Worm (Caenorhabditis elegans) whole organism, late embryonic: ENCODE measurements around the gene F38B6.4.

ENCODE experiments used
- C08G9.2 ChIP-seq: sonication (generic microtip); optimal IDR thresholded peaks from 2 replicates; lab custom pipeline; 2016; ENCODE audit warnings: mild to moderate bottlenecking, missing genetic modification characterization, moderate library complexity, missing compliant biosample characterization
- C38D4.7 ChIP-seq: fragments of 200-800 bp; sonication (Bioruptor generic); optimal IDR thresholded peaks from 2 replicates; lab custom pipeline; 2018; ENCODE audit warnings: mild to moderate bottlenecking, missing genetic modification characterization, moderate library complexity, missing compliant biosample characterization
- K09A11.1 ChIP-seq: sonication (generic microtip); optimal IDR thresholded peaks from 2 replicates; lab custom pipeline; 2017; ENCODE audit warnings: antibody characterized with exemption, mild to moderate bottlenecking, missing genetic modification characterization, missing compliant biosample characterization; ENCODE audit not compliant: insufficient read depth
- T23F11.4 ChIP-seq: fragments of 200-800 bp; sonication (Bioruptor generic); optimal IDR thresholded peaks from 2 replicates; lab custom pipeline; 2018; ENCODE audit warnings: mild to moderate bottlenecking, missing genetic modification characterization, missing compliant biosample characterization
- ahr-1 ChIP-seq: sonication (generic microtip); optimal IDR thresholded peaks from 2 replicates; lab custom pipeline; 2016; ENCODE audit warnings: missing genetic modification characterization, missing compliant biosample characterization
- ama-1 ChIP-seq: fragments of 150-350 bp; optimal IDR thresholded peaks from 2 replicates; lab custom pipeline; 2014
- ceh-14 ChIP-seq: sonication (generic microtip); optimal IDR thresholded peaks from 2 replicates; lab custom pipeline; 2016; ENCODE audit warnings: missing genotype, missing genetic modification characterization, missing compliant biosample characterization
- ceh-19 ChIP-seq: fragments of 200-800 bp; sonication (Bioruptor generic); optimal IDR thresholded peaks from 2 replicates; lab custom pipeline; 2018; ENCODE audit warnings: mild to moderate bottlenecking, missing genetic modification characterization, missing compliant biosample characterization
- ceh-2 ChIP-seq: sonication (generic microtip); optimal IDR thresholded peaks from 2 replicates; lab custom pipeline; 2016; ENCODE audit warnings: missing genotype, missing genetic modification characterization, missing compliant biosample characterization
- ceh-24 ChIP-seq: sonication (generic microtip); optimal IDR thresholded peaks from 2 replicates; lab custom pipeline; 2016; ENCODE audit warnings: mild to moderate bottlenecking, missing genetic modification characterization, missing compliant biosample characterization
- ceh-30 ChIP-seq: fragments of 150-350 bp; optimal IDR thresholded peaks from 2 replicates; lab custom pipeline; 2014; ENCODE audit warnings: missing biosample characterization, missing genetic modification characterization
- ceh-31 ChIP-seq: sonication (generic microtip); optimal IDR thresholded peaks from 2 replicates; lab custom pipeline; 2016; ENCODE audit warnings: missing genetic modification characterization, missing compliant biosample characterization
- ceh-34 ChIP-seq: sonication (generic microtip); optimal IDR thresholded peaks from 2 replicates; lab custom pipeline; 2016; ENCODE audit warnings: mild to moderate bottlenecking, missing genetic modification characterization, missing compliant biosample characterization
- ceh-48 ChIP-seq: sonication (generic microtip); optimal IDR thresholded peaks from 2 replicates; lab custom pipeline; 2016; ENCODE audit warnings: missing genetic modification characterization, inconsistent platforms, missing compliant biosample characterization
- ceh-9 ChIP-seq: sonication (generic microtip); optimal IDR thresholded peaks from 2 replicates; lab custom pipeline; 2016; ENCODE audit warnings: mild to moderate bottlenecking, missing genetic modification characterization, inconsistent platforms, missing compliant biosample characterization
- elt-2 ChIP-seq: sonication (generic microtip); optimal IDR thresholded peaks from 2 replicates; lab custom pipeline; 2016; ENCODE audit warnings: missing genetic modification reagents, missing genetic modification characterization, missing compliant biosample characterization
- ets-4 ChIP-seq: sonication (generic microtip); optimal IDR thresholded peaks from 2 replicates; lab custom pipeline; 2016; ENCODE audit warnings: missing genetic modification characterization, missing compliant biosample characterization
- eyg-1 ChIP-seq: sonication (generic microtip); optimal IDR thresholded peaks from 2 replicates; lab custom pipeline; 2016; ENCODE audit warnings: missing genotype, missing genetic modification characterization, missing compliant biosample characterization
- fax-1 ChIP-seq: sonication (generic microtip); optimal IDR thresholded peaks from 2 replicates; lab custom pipeline; 2016; ENCODE audit warnings: missing genotype, missing genetic modification characterization, missing compliant biosample characterization
- fkh-6 ChIP-seq: sonication (generic microtip); optimal IDR thresholded peaks from 2 replicates; lab custom pipeline; 2016; ENCODE audit warnings: missing genetic modification characterization, missing compliant biosample characterization
- hlh-13 ChIP-seq: fragments of 200-800 bp; sonication (Bioruptor generic); optimal IDR thresholded peaks from 2 replicates; lab custom pipeline; 2018; ENCODE audit warnings: mild to moderate bottlenecking, missing genetic modification characterization, missing compliant biosample characterization
- hlh-15 ChIP-seq: sonication (generic microtip); optimal IDR thresholded peaks from 2 replicates; lab custom pipeline; 2016; ENCODE audit warnings: missing genetic modification characterization, missing compliant biosample characterization
- hlh-30 ChIP-seq: sonication (generic microtip); optimal IDR thresholded peaks from 2 replicates; lab custom pipeline; 2017; ENCODE audit warnings: antibody characterized with exemption, missing genetic modification characterization, missing compliant biosample characterization; ENCODE audit not compliant: insufficient read depth
- hlh-6 ChIP-seq: sonication (generic microtip); optimal IDR thresholded peaks from 2 replicates; lab custom pipeline; 2016; ENCODE audit warnings: missing genotype, missing genetic modification characterization, missing compliant biosample characterization
- hlh-8 ChIP-seq: sonication (generic microtip); optimal IDR thresholded peaks from 2 replicates; lab custom pipeline; 2016; ENCODE audit warnings: missing genotype, missing genetic modification characterization, missing compliant biosample characterization
- madf-2 ChIP-seq: sonication (generic microtip); optimal IDR thresholded peaks from 2 replicates; lab custom pipeline; 2017; ENCODE audit warnings: missing genetic modification characterization, missing compliant biosample characterization
- nfya-1 ChIP-seq: sonication (generic microtip); optimal IDR thresholded peaks from 2 replicates; lab custom pipeline; 2017; ENCODE audit warnings: missing genetic modification characterization, mild to moderate bottlenecking, missing compliant biosample characterization, antibody characterized with exemption, moderate library complexity
- nhr-11 ChIP-seq: fragments of 150-350 bp; optimal IDR thresholded peaks from 2 replicates; lab custom pipeline; 2014; ENCODE audit warnings: missing biosample characterization, missing genetic modification characterization
- nhr-232 ChIP-seq: sonication (generic microtip); optimal IDR thresholded peaks from 2 replicates; lab custom pipeline; 2016; ENCODE audit warnings: missing genetic modification characterization, missing compliant biosample characterization
- npax-4 ChIP-seq: sonication (generic microtip); optimal IDR thresholded peaks from 2 replicates; lab custom pipeline; 2016; ENCODE audit warnings: missing genetic modification characterization, missing compliant biosample characterization
- pag-3 ChIP-seq: sonication (generic microtip); optimal IDR thresholded peaks from 2 replicates; lab custom pipeline; 2016; ENCODE audit warnings: missing compliant biosample characterization, missing genetic modification characterization, borderline replicate concordance
- pat-9 ChIP-seq: fragments of 200-800 bp; sonication (Bioruptor generic); optimal IDR thresholded peaks from 2 replicates; lab custom pipeline; 2018; ENCODE audit warnings: mild to moderate bottlenecking, missing genetic modification characterization, moderate library complexity, missing compliant biosample characterization
- pha-4 ChIP-seq: fragments of 150-350 bp; optimal IDR thresholded peaks from 2 replicates; lab custom pipeline; 2018; ENCODE audit warnings: missing biosample characterization, missing genetic modification reagents, missing genetic modification characterization
- pqm-1 ChIP-seq: sonication (generic microtip); optimal IDR thresholded peaks from 2 replicates; lab custom pipeline; 2016; ENCODE audit warnings: missing genetic modification characterization, missing compliant biosample characterization
- pros-1 ChIP-seq: fragments of 150-350 bp; optimal IDR thresholded peaks from 2 replicates; lab custom pipeline; 2014; ENCODE audit warnings: missing biosample characterization, missing genetic modification reagents, missing genetic modification characterization
- ref-2 ChIP-seq: sonication (generic microtip); optimal IDR thresholded peaks from 2 replicates; lab custom pipeline; 2016; ENCODE audit warnings: missing genetic modification characterization, missing compliant biosample characterization
- rnt-1 ChIP-seq: sonication (generic microtip); optimal IDR thresholded peaks from 2 replicates; lab custom pipeline; 2016; ENCODE audit warnings: missing genetic modification characterization, missing compliant biosample characterization
- sdc-2 ChIP-seq: sonication (generic microtip); optimal IDR thresholded peaks from 2 replicates; lab custom pipeline; 2016; ENCODE audit warnings: missing genotype, missing genetic modification characterization, missing compliant biosample characterization
- sox-4 ChIP-seq: sonication (generic microtip); optimal IDR thresholded peaks from 2 replicates; lab custom pipeline; 2017; ENCODE audit warnings: mild to moderate bottlenecking, missing genetic modification characterization, inconsistent platforms, missing compliant biosample characterization
- tbx-7 ChIP-seq: sonication (generic microtip); optimal IDR thresholded peaks from 2 replicates; lab custom pipeline; 2016; ENCODE audit warnings: missing genotype, missing genetic modification characterization, missing compliant biosample characterization
- unc-55 ChIP-seq: sonication (generic microtip); optimal IDR thresholded peaks from 2 replicates; lab custom pipeline; 2017; ENCODE audit warnings: missing biosample characterization, missing genetic modification reagents, missing genetic modification characterization
- unc-86 ChIP-seq: sonication (generic microtip); optimal IDR thresholded peaks from 2 replicates; lab custom pipeline; 2016; ENCODE audit warnings: missing genetic modification characterization, missing compliant biosample characterization
- ztf-16 ChIP-seq: sonication (generic microtip); optimal IDR thresholded peaks from 2 replicates; lab custom pipeline; 2017; ENCODE audit warnings: missing genetic modification characterization, missing compliant biosample characterization

The F38B6.4 gene

DNA sequence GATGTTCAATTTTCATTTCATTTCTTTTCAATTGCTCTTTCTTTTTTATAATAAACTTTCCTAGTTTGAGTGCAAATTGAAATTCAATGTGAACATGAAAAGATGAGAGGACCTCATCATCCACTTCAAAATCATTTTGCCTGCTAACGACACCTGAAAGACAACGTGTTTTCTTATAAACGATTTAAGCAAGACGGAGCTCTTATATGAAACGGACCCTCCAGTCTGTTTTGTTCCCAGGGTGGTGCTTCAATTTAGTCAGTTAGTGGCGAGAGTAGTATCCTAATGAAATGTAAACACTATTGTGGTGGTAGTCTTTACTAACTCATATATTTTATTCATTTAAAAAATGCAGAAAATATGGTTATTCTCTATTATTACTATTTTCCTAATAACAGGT, 34.6 kb downstream of the F38B6.4 start, which contains the start of gene acr-3:
Gene acr-3, plus strand, starts transcription at position 301 of the 400 bp plus-strand sequence.
- TF ChIP-seq madf-2 (tag; lab: Kevin White, UChicago): no peak
- TF ChIP-seq nhr-232 (tag; lab: Kevin White, UChicago): no peak
- no peak for TF ChIP-seq ama-1 (lab: Kevin White, UChicago)
- no peak for TF ChIP-seq nfya-1 (tag; lab: Kevin White, UChicago)
- no peak for TF ChIP-seq sdc-2 (tag; lab: Kevin White, UChicago)
- TF ChIP-seq eyg-1 (tag; lab: Kevin White, UChicago): no peak
- TF ChIP-seq rnt-1 (tag; lab: Kevin White, UChicago): no peak
- TF ChIP-seq ceh-34 (tag; lab: Kevin White, UChicago): no peak
- TF ChIP-seq pqm-1: no peak
- TF ChIP-seq tbx-7: no peak
- TF ChIP-seq fax-1: no peak
- TF ChIP-seq pha-4 (tag; lab: Kevin White, UChicago): no peak
- no peak for TF ChIP-seq ztf-16 (tag; lab: Kevin White, UChicago)
- TF ChIP-seq ceh-9: no peak
- TF ChIP-seq hlh-15: no peak
- TF ChIP-seq ceh-48 (tag; lab: Kevin White, UChicago): no peak
- no peak for TF ChIP-seq elt-2 (tag; lab: Kevin White, UChicago)
- TF ChIP-seq C08G9.2 (tag; lab: Kevin White, UChicago): no peak
- no peak for TF ChIP-seq ref-2 (tag; lab: Kevin White, UChicago)

DNA sequence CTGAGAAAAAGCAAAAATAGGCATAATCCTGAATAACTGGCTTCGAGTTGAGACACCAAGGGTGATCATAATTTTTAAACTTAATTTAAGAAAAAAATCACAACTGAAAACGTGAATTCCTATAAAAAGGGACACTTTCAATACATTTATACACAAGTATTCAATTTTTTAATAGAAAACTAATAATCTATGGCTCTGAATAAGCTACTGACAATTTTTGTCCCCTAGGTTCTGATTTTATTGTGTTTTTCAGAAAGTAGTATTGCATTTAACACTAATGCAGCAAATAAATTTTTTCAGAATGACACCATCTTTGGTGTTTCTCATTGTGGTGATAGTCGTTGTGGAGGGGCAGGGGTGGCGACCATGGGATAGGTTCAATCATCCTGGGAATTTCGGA, 38.6 kb downstream of the F38B6.4 start, which contains the start of gene nas-11:
Gene nas-11, plus strand, starts transcription at position 301 of the 400 bp plus-strand sequence.
- TF ChIP-seq pqm-1: no peak
- TF ChIP-seq unc-86 (tag; lab: Kevin White, UChicago): no peak
- TF ChIP-seq C38D4.7 (GFP tag; lab: Kevin White, UChicago): no peak
- TF ChIP-seq K09A11.1 (tag; lab: Kevin White, UChicago): no peak
- no peak for TF ChIP-seq hlh-8 (tag; lab: Kevin White, UChicago)
- no peak for TF ChIP-seq ceh-31 (tag; lab: Kevin White, UChicago)
- no peak for TF ChIP-seq pros-1 (tag; lab: Kevin White, UChicago)
- TF ChIP-seq ahr-1: no peak

DNA sequence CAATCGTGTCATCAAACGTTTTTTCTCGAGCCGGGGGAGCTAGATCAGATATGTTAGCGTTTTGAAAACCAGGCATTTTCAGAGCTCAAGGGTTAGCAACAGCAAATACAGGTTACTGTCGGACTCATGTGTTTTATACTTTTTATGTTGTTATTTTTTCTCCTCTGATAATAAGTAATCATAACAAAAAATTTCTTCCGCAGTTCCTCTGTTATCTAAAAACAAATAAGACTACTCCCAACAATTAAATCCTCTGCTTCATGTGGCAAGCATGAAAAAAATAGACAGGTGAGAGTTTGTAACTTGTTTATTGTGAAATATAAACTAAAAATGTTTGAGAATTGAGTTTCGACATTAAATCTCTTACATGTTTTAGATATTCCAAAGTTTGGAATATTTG, 43.9 kb downstream of the F38B6.4 start, which contains the start of gene smf-2:
Gene smf-2, minus strand, starts transcription at position 101 of the 400 bp plus-strand sequence.
- TF ChIP-seq ceh-48 (tag; lab: Kevin White, UChicago) (no peak), hlh-15 (no peak), nhr-11 (no peak), ceh-24 (tag; lab: Kevin White, UChicago) (no peak), ceh-34 (tag; lab: Kevin White, UChicago) (no peak), ceh-2 (tag; lab: Kevin White, UChicago) (no peak), hlh-30 (no peak), pros-1 (tag; lab: Kevin White, UChicago) (no peak), ama-1 (lab: Kevin White, UChicago) (no peak), sox-4 (no peak), ceh-14 (no peak), madf-2 (tag; lab: Kevin White, UChicago) (no peak), T23F11.4 (GFP tag; lab: Kevin White, UChicago) (no peak), fkh-6 (tag; lab: Kevin White, UChicago) (no peak), npax-4 (tag; lab: Kevin White, UChicago) (no peak), pag-3 (tag; lab: Kevin White, UChicago) (no peak), hlh-13 (no peak)

DNA sequence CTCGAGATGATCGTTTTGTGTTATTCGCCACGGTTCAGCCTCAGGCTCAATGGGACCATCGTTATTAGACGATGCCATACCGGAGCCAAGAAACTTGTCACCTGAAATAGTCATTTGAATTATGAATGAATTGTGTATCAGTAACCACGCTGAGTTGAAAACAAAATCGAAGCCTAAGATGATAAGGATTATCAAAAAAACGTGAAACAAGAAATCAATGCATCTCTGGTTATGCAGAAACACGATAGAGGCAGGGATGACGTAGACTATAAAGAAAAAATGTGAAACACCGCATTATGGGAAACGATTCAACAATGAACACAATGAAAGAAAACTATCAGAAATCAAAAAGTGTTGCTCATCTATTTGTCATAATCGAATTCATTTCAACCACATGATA, 48.3 kb downstream of the F38B6.4 start, which contains the start of gene smf-1:
Gene smf-1, minus strand, starts transcription at position 101 of the 400 bp plus-strand sequence.
- no peak for TF ChIP-seq ceh-30 (tag; lab: Kevin White, UChicago)
- no peak for TF ChIP-seq fax-1
- no peak for TF ChIP-seq fkh-6 (tag; lab: Kevin White, UChicago)
- no peak for TF ChIP-seq C08G9.2 (tag; lab: Kevin White, UChicago)
- TF ChIP-seq pat-9 (tag; lab: Kevin White, UChicago): no peak
- no peak for TF ChIP-seq ceh-24 (tag; lab: Kevin White, UChicago)
- no peak for TF ChIP-seq sdc-2 (tag; lab: Kevin White, UChicago)
- TF ChIP-seq nhr-11: no peak
- no peak for TF ChIP-seq pag-3 (tag; lab: Kevin White, UChicago)
- TF ChIP-seq elt-2 (tag; lab: Kevin White, UChicago): no peak
- no peak for TF ChIP-seq ceh-14
- no peak for TF ChIP-seq hlh-30
- TF ChIP-seq hlh-8 (tag; lab: Kevin White, UChicago): no peak
- no peak for TF ChIP-seq ets-4
- TF ChIP-seq C38D4.7 (GFP tag; lab: Kevin White, UChicago): no peak
- no peak for TF ChIP-seq hlh-6 (tag; lab: Kevin White, UChicago)
- no peak for TF ChIP-seq unc-55 (GFP tag; lab: Kevin White, UChicago)
- TF ChIP-seq ceh-19 (GFP tag; lab: Kevin White, UChicago): no peak
- no peak for TF ChIP-seq ref-2 (tag; lab: Kevin White, UChicago)
